Worm (Caenorhabditis elegans) whole organism, L4/young adult: ENCODE results near the gene cpt-2.
"Not testable (repeated sequence)": the region's sequence is repeated elsewhere in the genome, so short reads cannot be mapped to it uniquely, and the experiment has no call there.

Experiments
- W03F9.2 ChIP-seq: fragments of 150-350 bp; optimal IDR thresholded peaks from 2 replicates; lab custom pipeline; 2014; ENCODE audit warnings: missing biosample characterization, missing genetic modification characterization
- dao-5 ChIP-seq: sonication (generic microtip); optimal IDR thresholded peaks from 2 replicates; lab custom pipeline; 2016; ENCODE audit warnings: missing genotype, missing genetic modification characterization, moderate library complexity, missing compliant biosample characterization
- him-1 ChIP-seq: sonication (generic microtip); optimal IDR thresholded peaks from 2 replicates; lab custom pipeline; 2016; ENCODE audit warnings: missing genotype, missing genetic modification reagents, missing genetic modification characterization, missing compliant biosample characterization

The cpt-2 gene

ce11 chrIV:11156526-11156925 is 22.9 kb upstream of the cpt-2 start:
- no peak for TF ChIP-seq dao-5 (tag; lab: Kevin White, UChicago)
- TF ChIP-seq W03F9.2 = no peak
- no peak for TF ChIP-seq him-1 (tag; lab: Kevin White, UChicago)

- TF ChIP-seq dao-5 (tag; lab: Kevin White, UChicago) = no peak
- no peak for TF ChIP-seq him-1 (tag; lab: Kevin White, UChicago)
- TF ChIP-seq W03F9.2 = no peak
These were observed 19.6 kb upstream of the cpt-2 start, which contains the start of gene mboa-4 for ce11 chrIV:11159886-11160285. Gene mboa-4, minus strand, starts transcription at chrIV:11159986.

- TF ChIP-seq dao-5 (tag; lab: Kevin White, UChicago) (no peak), him-1 (tag; lab: Kevin White, UChicago) (no peak), W03F9.2 (no peak)
These were observed 18.7 kb upstream of the cpt-2 start, which contains the start of gene C08F8.15 for ce11 chrIV:11160707-11161106. Gene C08F8.15, minus strand, starts transcription at chrIV:11160807.

ce11 chrIV:11162451-11162850 is 17.0 kb upstream of the cpt-2 start, which contains the start of gene fbxb-9:
Gene fbxb-9, minus strand, starts transcription at chrIV:11162551.
- TF ChIP-seq W03F9.2 (no peak), dao-5 (tag; lab: Kevin White, UChicago) (no peak), him-1 (tag; lab: Kevin White, UChicago) (no peak)

- TF ChIP-seq dao-5 (tag; lab: Kevin White, UChicago) = no peak
- TF ChIP-seq W03F9.2 = no peak
These were observed 14.6 kb upstream of the cpt-2 start, which contains the start of gene C08F8.6 for ce11 chrIV:11164831-11165230. Gene C08F8.6, minus strand, starts transcription at chrIV:11164931.

- no peak for TF ChIP-seq him-1 (tag; lab: Kevin White, UChicago)
- TF ChIP-seq W03F9.2 = no peak
- no peak for TF ChIP-seq dao-5 (tag; lab: Kevin White, UChicago)
These were observed 9.8 kb upstream of the cpt-2 start, which contains the start of gene nhr-67 for ce11 chrIV:11169652-11170051. Gene nhr-67, plus strand, starts transcription at chrIV:11169748.

- TF ChIP-seq him-1 (tag; lab: Kevin White, UChicago) = no peak
- no peak for TF ChIP-seq W03F9.2
- TF ChIP-seq dao-5 (tag; lab: Kevin White, UChicago) = no peak
These were observed 4.7 kb upstream of the cpt-2 start for ce11 chrIV:11174772-11175171.

ce11 chrIV:11176967-11177366 is 2.5 kb upstream of the cpt-2 start, which contains the start of gene rap-3:
Gene rap-3, plus strand, starts transcription at chrIV:11177267.
- TF ChIP-seq him-1 (tag; lab: Kevin White, UChicago) (no peak), dao-5 (tag; lab: Kevin White, UChicago) (no peak), W03F9.2 (no peak)

- TF ChIP-seq him-1 (tag; lab: Kevin White, UChicago) (no peak), dao-5 (tag; lab: Kevin White, UChicago) (no peak), W03F9.2 (no peak)
These were observed 950 bp upstream of the cpt-2 start, which contains the start of gene C08F8.9 for ce11 chrIV:11178495-11178894. Gene C08F8.9, minus strand, starts transcription at chrIV:11178595.

ce11 chrIV:11180077-11180476 is 632 bp downstream of the cpt-2 start:
- TF ChIP-seq him-1 (tag; lab: Kevin White, UChicago) = no peak
- TF ChIP-seq W03F9.2 = no peak
- no peak for TF ChIP-seq dao-5 (tag; lab: Kevin White, UChicago)

ce11 chrIV:11183013-11183412 is 3.6 kb downstream of the cpt-2 start, which contains the start of gene prx-14:
Gene prx-14, plus strand, starts transcription at chrIV:11183132.
- TF ChIP-seq dao-5 (tag; lab: Kevin White, UChicago) (no peak), him-1 (tag; lab: Kevin White, UChicago) (no peak), W03F9.2 (no peak)

- TF ChIP-seq dao-5 (tag; lab: Kevin White, UChicago) (no peak), him-1 (tag; lab: Kevin White, UChicago) (no peak), W03F9.2 (no peak)
These were observed 4.5 kb downstream of the cpt-2 start, which contains the start of gene nuaf-3 for ce11 chrIV:11183991-11184390. Gene nuaf-3, plus strand, starts transcription at chrIV:11184291.

ce11 chrIV:11186729-11187128 is 7.3 kb downstream of the cpt-2 start, which contains the start of gene sdz-27:
Gene sdz-27, plus strand, starts transcription at chrIV:11187029.
- TF ChIP-seq him-1 (tag; lab: Kevin White, UChicago) = no peak
- no peak for TF ChIP-seq W03F9.2
- TF ChIP-seq dao-5 (tag; lab: Kevin White, UChicago) = no peak

- no peak for TF ChIP-seq W03F9.2
- no peak for TF ChIP-seq dao-5 (tag; lab: Kevin White, UChicago)
- no peak for TF ChIP-seq him-1 (tag; lab: Kevin White, UChicago)
These were observed 10.0 kb downstream of the cpt-2 start, which contains the start of gene fbxb-79 for ce11 chrIV:11189411-11189810. Gene fbxb-79, minus strand, starts transcription at chrIV:11189511.

- not testable (repeated sequence) for TF ChIP-seq dao-5 (tag; lab: Kevin White, UChicago); him-1 (tag; lab: Kevin White, UChicago); W03F9.2
These were observed 19.5 kb downstream of the cpt-2 start, which contains the start of gene R07H5.16 for ce11 chrIV:11198983-11199382. Gene R07H5.16, plus strand, starts transcription at chrIV:11199330.
